Worm (Caenorhabditis elegans) whole organism, late embryonic: ENCODE data around the gene F28B4.3.

Experiments
- C08G9.2 ChIP-seq: sonication (generic microtip); optimal IDR thresholded peaks from 2 replicates; lab custom pipeline; 2016; ENCODE audit warnings: mild to moderate bottlenecking, missing genetic modification characterization, moderate library complexity, missing compliant biosample characterization
- C38D4.7 ChIP-seq: fragments of 200-800 bp; sonication (Bioruptor generic); optimal IDR thresholded peaks from 2 replicates; lab custom pipeline; 2018; ENCODE audit warnings: mild to moderate bottlenecking, missing genetic modification characterization, moderate library complexity, missing compliant biosample characterization
- F13H6.1 ChIP-seq: sonication (generic microtip); optimal IDR thresholded peaks from 2 replicates; lab custom pipeline; 2016; ENCODE audit warnings: missing genetic modification characterization, missing compliant biosample characterization
- K09A11.1 ChIP-seq: sonication (generic microtip); optimal IDR thresholded peaks from 2 replicates; lab custom pipeline; 2017; ENCODE audit warnings: antibody characterized with exemption, mild to moderate bottlenecking, missing genetic modification characterization, missing compliant biosample characterization; ENCODE audit not compliant: insufficient read depth
- T23F11.4 ChIP-seq: fragments of 200-800 bp; sonication (Bioruptor generic); optimal IDR thresholded peaks from 2 replicates; lab custom pipeline; 2018; ENCODE audit warnings: mild to moderate bottlenecking, missing genetic modification characterization, missing compliant biosample characterization
- ceh-19 ChIP-seq: fragments of 200-800 bp; sonication (Bioruptor generic); optimal IDR thresholded peaks from 2 replicates; lab custom pipeline; 2018; ENCODE audit warnings: mild to moderate bottlenecking, missing genetic modification characterization, missing compliant biosample characterization
- ceh-30 ChIP-seq: fragments of 150-350 bp; optimal IDR thresholded peaks from 2 replicates; lab custom pipeline; 2014; ENCODE audit warnings: missing biosample characterization, missing genetic modification characterization
- ceh-34 ChIP-seq: sonication (generic microtip); optimal IDR thresholded peaks from 2 replicates; lab custom pipeline; 2016; ENCODE audit warnings: mild to moderate bottlenecking, missing genetic modification characterization, missing compliant biosample characterization
- ceh-48 ChIP-seq: sonication (generic microtip); optimal IDR thresholded peaks from 2 replicates; lab custom pipeline; 2016; ENCODE audit warnings: missing genetic modification characterization, inconsistent platforms, missing compliant biosample characterization
- ceh-6 ChIP-seq: fragments of 200-800 bp; sonication (Bioruptor generic); optimal IDR thresholded peaks from 2 replicates; lab custom pipeline; 2018; ENCODE audit warnings: mild to moderate bottlenecking, missing genetic modification characterization, missing compliant biosample characterization
- dmd-4 ChIP-seq: sonication (generic microtip); optimal IDR thresholded peaks from 2 replicates; lab custom pipeline; 2016; ENCODE audit warnings: borderline replicate concordance, missing genetic modification characterization, missing compliant biosample characterization
- elt-2 ChIP-seq: sonication (generic microtip); optimal IDR thresholded peaks from 2 replicates; lab custom pipeline; 2016; ENCODE audit warnings: missing genetic modification reagents, missing genetic modification characterization, missing compliant biosample characterization
- elt-4 ChIP-seq: sonication (generic microtip); optimal IDR thresholded peaks from 2 replicates; lab custom pipeline; 2016; ENCODE audit warnings: missing genetic modification characterization, missing compliant biosample characterization
- gmeb-2 ChIP-seq: sonication (generic microtip); optimal IDR thresholded peaks from 2 replicates; lab custom pipeline; 2016; ENCODE audit warnings: missing genetic modification characterization, inconsistent platforms, missing compliant biosample characterization
- hlh-13 ChIP-seq: fragments of 200-800 bp; sonication (Bioruptor generic); optimal IDR thresholded peaks from 2 replicates; lab custom pipeline; 2018; ENCODE audit warnings: mild to moderate bottlenecking, missing genetic modification characterization, missing compliant biosample characterization
- hlh-30 ChIP-seq: sonication (generic microtip); optimal IDR thresholded peaks from 2 replicates; lab custom pipeline; 2017; ENCODE audit warnings: antibody characterized with exemption, missing genetic modification characterization, missing compliant biosample characterization; ENCODE audit not compliant: insufficient read depth
- hlh-6 ChIP-seq: sonication (generic microtip); optimal IDR thresholded peaks from 2 replicates; lab custom pipeline; 2016; ENCODE audit warnings: missing genotype, missing genetic modification characterization, missing compliant biosample characterization
- madf-2 ChIP-seq: sonication (generic microtip); optimal IDR thresholded peaks from 2 replicates; lab custom pipeline; 2017; ENCODE audit warnings: missing genetic modification characterization, missing compliant biosample characterization
- mec-3 ChIP-seq: sonication (generic microtip); optimal IDR thresholded peaks from 2 replicates; lab custom pipeline; 2016; ENCODE audit warnings: borderline replicate concordance, missing genetic modification characterization, missing compliant biosample characterization
- nfya-1 ChIP-seq: sonication (generic microtip); optimal IDR thresholded peaks from 2 replicates; lab custom pipeline; 2017; ENCODE audit warnings: missing genetic modification characterization, mild to moderate bottlenecking, missing compliant biosample characterization, antibody characterized with exemption, moderate library complexity
- nhr-232 ChIP-seq: sonication (generic microtip); optimal IDR thresholded peaks from 2 replicates; lab custom pipeline; 2016; ENCODE audit warnings: missing genetic modification characterization, missing compliant biosample characterization
- npax-4 ChIP-seq: sonication (generic microtip); optimal IDR thresholded peaks from 2 replicates; lab custom pipeline; 2016; ENCODE audit warnings: missing genetic modification characterization, missing compliant biosample characterization
- pax-1 ChIP-seq: fragments of 150-350 bp; optimal IDR thresholded peaks from 2 replicates; lab custom pipeline; 2014; ENCODE audit warnings: missing biosample characterization, missing genetic modification characterization
- pha-4 ChIP-seq: fragments of 150-350 bp; optimal IDR thresholded peaks from 2 replicates; lab custom pipeline; 2018; ENCODE audit warnings: missing biosample characterization, missing genetic modification reagents, missing genetic modification characterization
- pqm-1 ChIP-seq: sonication (generic microtip); optimal IDR thresholded peaks from 2 replicates; lab custom pipeline; 2016; ENCODE audit warnings: missing genetic modification characterization, missing compliant biosample characterization
- sdc-2 ChIP-seq: sonication (generic microtip); optimal IDR thresholded peaks from 2 replicates; lab custom pipeline; 2016; ENCODE audit warnings: missing genotype, missing genetic modification characterization, missing compliant biosample characterization
- sox-2 ChIP-seq: fragments of 200-800 bp; sonication (Bioruptor generic); IDR thresholded peaks from 2 replicates; pipeline ENCODE4 v1.3.6; 2022; ENCODE audit warnings: missing genetic modification reagents, missing genetic modification characterization, missing compliant biosample characterization
- sox-4 ChIP-seq: sonication (generic microtip); optimal IDR thresholded peaks from 2 replicates; lab custom pipeline; 2017; ENCODE audit warnings: mild to moderate bottlenecking, missing genetic modification characterization, inconsistent platforms, missing compliant biosample characterization
- unc-55 ChIP-seq: sonication (generic microtip); optimal IDR thresholded peaks from 2 replicates; lab custom pipeline; 2017; ENCODE audit warnings: missing biosample characterization, missing genetic modification reagents, missing genetic modification characterization
- unc-86 ChIP-seq: sonication (generic microtip); optimal IDR thresholded peaks from 2 replicates; lab custom pipeline; 2016; ENCODE audit warnings: missing genetic modification characterization, missing compliant biosample characterization

F28B4.3 gene

ce11 chrX:3270806-3271205 is 35.6 kb upstream of the F28B4.3 start, which contains the start of gene sul-1:
TSS of gene sul-1 (minus strand) at chrX:3270906.
- no peak for TF ChIP-seq gmeb-2 (tag; lab: Kevin White, UChicago)
- TF ChIP-seq unc-55, result peak; percentile 3
- TF ChIP-seq, all 69 proteins: peak for 1

ce11 chrX:3262600-3262999 is 27.4 kb upstream of the F28B4.3 start, which contains the start of gene fbxb-71:
TSS of gene fbxb-71 (plus strand) at chrX:3262900.
- TF ChIP-seq T23F11.4 (GFP tag; lab: Kevin White, UChicago) (no peak), elt-2 (tag; lab: Kevin White, UChicago) (no peak), F13H6.1 (no peak), pha-4 (tag; lab: Kevin White, UChicago) (no peak), sox-4 (no peak), mec-3 (no peak), madf-2 (tag; lab: Kevin White, UChicago) (no peak), ceh-6 (GFP tag; lab: Kevin White, UChicago) (no peak), ceh-34 (tag; lab: Kevin White, UChicago) (no peak)

DNA sequence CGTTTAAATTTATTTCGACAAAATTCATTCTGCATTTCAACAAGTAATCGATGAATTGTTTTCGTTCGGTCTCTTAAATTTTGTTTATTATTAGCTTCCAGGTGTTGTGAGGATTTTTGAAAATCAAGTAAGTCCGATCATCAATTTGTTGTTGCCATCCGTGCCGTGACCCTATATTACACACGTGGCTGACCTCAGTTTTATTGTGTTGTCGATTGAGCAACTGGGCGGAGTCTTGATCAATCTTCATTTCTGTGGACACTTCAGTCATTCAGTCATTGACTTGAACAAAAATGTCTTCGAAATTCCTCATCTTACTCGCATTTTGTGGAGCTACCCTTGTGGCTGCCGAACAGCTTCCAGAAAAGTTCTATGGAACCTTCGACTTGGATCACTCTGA is 25.3 kb upstream of the F28B4.3 start, which contains the start of gene lbp-2:
Gene lbp-2 (plus strand): TSS at position 102 of the 400 bp plus-strand sequence.
- TF ChIP-seq elt-4, result no peak
- no peak for TF ChIP-seq dmd-4 (tag; lab: Kevin White, UChicago)

DNA sequence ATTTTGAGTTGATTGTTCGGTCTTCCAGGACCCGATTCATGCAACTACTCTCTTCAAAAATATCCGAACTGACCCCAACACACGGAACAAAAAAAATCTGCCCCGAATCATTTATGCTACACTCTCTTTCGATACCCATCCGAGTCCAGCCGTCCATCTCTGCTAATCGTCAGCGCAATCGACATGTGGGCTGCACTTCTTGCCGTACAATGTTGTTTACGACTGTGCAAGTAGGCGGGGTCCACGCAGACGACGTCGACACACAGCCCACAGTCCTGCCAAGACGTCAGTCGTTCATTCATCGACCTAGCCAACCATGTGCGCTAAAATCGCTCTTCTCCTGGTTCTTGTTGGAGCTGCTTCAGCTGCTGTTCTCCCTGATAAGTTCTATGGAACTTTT is 23.6 kb upstream of the F28B4.3 start, which contains the start of gene lbp-1:
Gene lbp-1 (plus strand): TSS at position 301 of the 400 bp plus-strand sequence.
- TF ChIP-seq nhr-232 (tag; lab: Kevin White, UChicago) (no peak), nfya-1 (tag; lab: Kevin White, UChicago) (no peak), hlh-30 (no peak)

DNA sequence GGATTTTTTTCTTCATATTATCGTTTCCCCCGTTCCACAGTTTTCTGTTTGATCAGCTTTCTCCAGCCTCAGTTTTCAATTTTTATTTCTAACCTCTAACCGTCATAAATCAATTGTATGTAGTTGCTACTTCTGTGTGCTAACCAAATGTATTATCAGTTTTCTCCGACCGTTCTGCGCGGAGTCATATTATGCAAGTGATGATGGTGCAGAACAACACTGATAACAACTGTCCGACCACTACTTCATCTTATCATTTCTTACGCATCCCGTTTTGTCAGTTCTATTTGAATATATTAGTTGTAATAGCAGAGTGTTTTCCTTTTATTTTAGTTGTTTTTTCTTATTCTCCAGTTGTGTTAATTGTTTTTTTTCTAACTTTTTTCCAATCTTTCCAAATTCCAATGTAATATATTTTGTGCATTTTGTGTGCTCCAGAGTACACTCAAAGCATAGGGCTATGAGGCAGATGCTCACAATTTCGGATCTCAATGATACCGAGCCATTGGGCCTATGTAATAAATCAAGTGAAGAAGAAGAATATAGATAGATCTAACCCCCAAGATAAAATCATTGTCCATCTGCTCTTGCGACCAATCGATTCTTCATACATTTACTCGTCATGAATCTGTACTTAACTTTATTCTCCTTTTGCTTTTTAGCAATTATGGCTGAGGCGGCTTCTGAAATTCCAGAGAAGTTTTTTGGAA is 21.7 kb upstream of the F28B4.3 start, which contains the start of gene lbp-3:
Gene lbp-3 (plus strand): TSS at position 589 of the 710 bp plus-strand sequence.
- TF ChIP-seq ceh-48 (tag; lab: Kevin White, UChicago) (no peak), elt-2 (tag; lab: Kevin White, UChicago) (peak; percentile 97), unc-55 (peak; percentile 53), pqm-1 (tag; lab: Kevin White, UChicago) (peak; percentile 39)

DNA sequence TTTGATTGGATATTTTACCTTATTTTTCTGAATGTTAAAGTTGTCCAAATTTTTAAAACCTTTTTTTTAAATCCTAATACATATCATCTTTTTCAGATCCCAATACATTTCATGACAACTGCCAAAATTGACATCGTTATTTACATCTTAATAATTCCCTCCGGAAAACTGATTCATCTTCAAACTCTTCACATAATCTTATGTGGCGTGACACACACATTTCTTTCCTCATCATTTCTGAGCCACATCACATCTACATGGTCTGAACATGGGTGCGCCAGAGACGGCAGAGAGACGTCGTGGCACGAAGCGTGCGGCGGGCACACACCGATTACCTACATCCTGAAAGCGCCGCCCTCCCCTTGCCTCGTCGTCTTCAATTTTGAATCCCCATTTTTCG is 17.3 kb upstream of the F28B4.3 start, which contains the start of gene tba-9:
Gene tba-9 (plus strand): TSS at position 301 of the 400 bp plus-strand sequence.
- no peak for TF ChIP-seq hlh-13 (GFP tag; lab: Kevin White, UChicago)
- no peak for TF ChIP-seq pax-1 (tag; lab: Kevin White, UChicago)
- no peak for TF ChIP-seq pqm-1 (tag; lab: Kevin White, UChicago)
- no peak for TF ChIP-seq C38D4.7 (GFP tag; lab: Kevin White, UChicago)
- no peak for TF ChIP-seq hlh-6
- TF ChIP-seq sdc-2 (tag; lab: Kevin White, UChicago), result no peak
- no peak for TF ChIP-seq npax-4
- TF ChIP-seq C08G9.2 (tag; lab: Kevin White, UChicago), result no peak
- TF ChIP-seq sox-2, result no peak
- no peak for TF ChIP-seq unc-86 (tag; lab: Kevin White, UChicago)
- no peak for TF ChIP-seq ceh-19 (GFP tag; lab: Kevin White, UChicago)
- no peak for TF ChIP-seq ceh-30 (tag; lab: Kevin White, UChicago)
- no peak for TF ChIP-seq K09A11.1
